Worm (Caenorhabditis elegans) whole organism, L3 larva: ENCODE results near the gene srh-257.

Experiments used
- R02D3.7 ChIP-seq: fragments of 150-350 bp; optimal IDR thresholded peaks from 2 replicates; lab custom pipeline; 2014; ENCODE audit warnings: missing biosample characterization, missing genetic modification characterization
- ZK546.5 ChIP-seq: sonication (generic microtip); optimal IDR thresholded peaks from 2 replicates; lab custom pipeline; 2017; ENCODE audit warnings: missing biosample characterization, missing genetic modification characterization
- aly-2 ChIP-seq: fragments of 150-350 bp; optimal IDR thresholded peaks from 2 replicates; lab custom pipeline; 2014; ENCODE audit warnings: missing biosample characterization, missing genetic modification characterization
- ama-1 ChIP-seq: fragments of 150-350 bp; optimal IDR thresholded peaks from 2 replicates; lab custom pipeline; 2018
- ceh-16 ChIP-seq: sonication (generic microtip); optimal IDR thresholded peaks from 2 replicates; lab custom pipeline; 2017; ENCODE audit warnings: missing biosample characterization, missing genetic modification characterization
- ceh-28 ChIP-seq: fragments of 150-350 bp; optimal IDR thresholded peaks from 2 replicates; lab custom pipeline; 2014; ENCODE audit warnings: missing biosample characterization, missing genetic modification reagents, missing genetic modification characterization
- ceh-82 ChIP-seq: fragments of 150-350 bp; optimal IDR thresholded peaks from 2 replicates; lab custom pipeline; 2014; ENCODE audit warnings: missing biosample characterization, missing genetic modification characterization
- ceh-9 ChIP-seq: sonication (generic microtip); optimal IDR thresholded peaks from 2 replicates; lab custom pipeline; 2018; ENCODE audit warnings: missing biosample characterization, missing genetic modification characterization
- daf-12 ChIP-seq: fragments of 150-350 bp; optimal IDR thresholded peaks from 2 replicates; lab custom pipeline; 2014; ENCODE audit warnings: missing biosample characterization, missing genetic modification reagents, missing genetic modification characterization
- egl-27 ChIP-seq: sonication (generic microtip); optimal IDR thresholded peaks from 4 replicates; lab custom pipeline; 2017; ENCODE audit warnings: missing biosample characterization, missing genetic modification reagents, missing genetic modification characterization
- egl-5 ChIP-seq: fragments of 150-350 bp; optimal IDR thresholded peaks from 2 replicates; lab custom pipeline; 2017; ENCODE audit warnings: missing biosample characterization, missing genetic modification reagents, missing genetic modification characterization, inconsistent platforms
- elt-2 ChIP-seq: sonication (generic microtip); optimal IDR thresholded peaks from 2 replicates; lab custom pipeline; 2016; ENCODE audit warnings: missing genetic modification reagents, mild to moderate bottlenecking, missing genetic modification characterization, missing compliant biosample characterization
- elt-3 ChIP-seq, 3 experiments: fragments of 150-350 bp in 1 of 3; sonication (generic microtip) in 2 of 3; optimal IDR thresholded peaks; 2 replicates in 2 of 3; 4 replicates in 1 of 3; lab custom pipeline; 2014 to 2017; ENCODE audit warnings: missing biosample characterization in 3 of 3, missing genetic modification characterization in 3 of 3
- fkh-2 ChIP-seq: fragments of 150-350 bp; optimal IDR thresholded peaks from 2 replicates; lab custom pipeline; 2014; ENCODE audit warnings: missing biosample characterization, missing genetic modification reagents, missing genetic modification characterization
- hmg-11 ChIP-seq: sonication (generic microtip); optimal IDR thresholded peaks from 2 replicates; lab custom pipeline; 2016; ENCODE audit warnings: missing genetic modification characterization, missing compliant biosample characterization
- lin-39 ChIP-seq: fragments of 150-350 bp; optimal IDR thresholded peaks from 2 replicates; lab custom pipeline; 2018; ENCODE audit warnings: missing biosample characterization, missing genetic modification reagents, missing genetic modification characterization
- mml-1 ChIP-seq: fragments of 150-350 bp; sonication (generic microtip); optimal IDR thresholded peaks from 3 replicates; lab custom pipeline; 2014; ENCODE audit warnings: missing biosample characterization, missing genetic modification characterization
- nfya-1 ChIP-seq: sonication (generic microtip); optimal IDR thresholded peaks from 2 replicates; lab custom pipeline; 2017; ENCODE audit warnings: missing genetic modification characterization, mild to moderate bottlenecking, missing compliant biosample characterization, antibody characterized with exemption, moderate library complexity; ENCODE audit not compliant: insufficient read depth
- nhr-12 ChIP-seq: fragments of 150-350 bp; optimal IDR thresholded peaks from 2 replicates; lab custom pipeline; 2014; ENCODE audit warnings: missing biosample characterization, missing genetic modification characterization
- nhr-23 ChIP-seq: fragments of 150-350 bp; optimal IDR thresholded peaks from 2 replicates; lab custom pipeline; 2014; ENCODE audit warnings: missing biosample characterization, missing genetic modification reagents, missing genetic modification characterization
- nhr-25 ChIP-seq: sonication (generic microtip); optimal IDR thresholded peaks from 2 replicates; lab custom pipeline; 2017; ENCODE audit warnings: missing biosample characterization, missing genetic modification characterization
- nhr-28 ChIP-seq: fragments of 150-350 bp; optimal IDR thresholded peaks from 2 replicates; lab custom pipeline; 2014; ENCODE audit warnings: missing biosample characterization, missing genetic modification characterization
- nhr-43 ChIP-seq: sonication (generic microtip); optimal IDR thresholded peaks from 2 replicates; lab custom pipeline; 2016; ENCODE audit warnings: mild to moderate bottlenecking, missing genetic modification characterization, missing compliant biosample characterization; ENCODE audit not compliant: poor library complexity, severe bottlenecking
- nhr-67 ChIP-seq: fragments of 150-350 bp; optimal IDR thresholded peaks from 2 replicates; lab custom pipeline; 2014; ENCODE audit warnings: missing biosample characterization, missing genetic modification characterization
- nhr-76 ChIP-seq: fragments of 150-350 bp; sonication (generic microtip); optimal IDR thresholded peaks from 5 replicates; lab custom pipeline; 2014; ENCODE audit warnings: missing biosample characterization, missing genetic modification characterization
- pha-4 ChIP-seq: fragments of 150-350 bp; optimal IDR thresholded peaks from 2 replicates; lab custom pipeline; 2014; ENCODE audit warnings: missing biosample characterization, missing genetic modification reagents, missing genetic modification characterization
- skn-1 ChIP-seq: fragments of 150-350 bp; optimal IDR thresholded peaks from 2 replicates; lab custom pipeline; 2014; ENCODE audit warnings: missing biosample characterization, missing genetic modification characterization
- snpc-4 ChIP-seq: fragments of 150-350 bp; optimal IDR thresholded peaks from 2 replicates; lab custom pipeline; 2014; ENCODE audit warnings: missing biosample characterization, missing genetic modification characterization
- unc-39 ChIP-seq: sonication (generic microtip); optimal IDR thresholded peaks from 4 replicates; lab custom pipeline; 2017; ENCODE audit warnings: missing biosample characterization, missing genetic modification characterization
- unc-62 ChIP-seq: fragments of 150-350 bp; sonication (generic microtip); optimal IDR thresholded peaks from 4 replicates; lab custom pipeline; 2014; ENCODE audit warnings: missing biosample characterization, missing genetic modification reagents, missing genetic modification characterization
- zag-1 ChIP-seq: fragments of 150-350 bp; optimal IDR thresholded peaks from 2 replicates; lab custom pipeline; 2014; ENCODE audit warnings: missing biosample characterization, missing genetic modification characterization
- ztf-11 ChIP-seq: fragments of 150-350 bp; optimal IDR thresholded peaks from 2 replicates; lab custom pipeline; 2014; ENCODE audit warnings: missing biosample characterization, missing genetic modification characterization

srh-257 gene

DNA sequence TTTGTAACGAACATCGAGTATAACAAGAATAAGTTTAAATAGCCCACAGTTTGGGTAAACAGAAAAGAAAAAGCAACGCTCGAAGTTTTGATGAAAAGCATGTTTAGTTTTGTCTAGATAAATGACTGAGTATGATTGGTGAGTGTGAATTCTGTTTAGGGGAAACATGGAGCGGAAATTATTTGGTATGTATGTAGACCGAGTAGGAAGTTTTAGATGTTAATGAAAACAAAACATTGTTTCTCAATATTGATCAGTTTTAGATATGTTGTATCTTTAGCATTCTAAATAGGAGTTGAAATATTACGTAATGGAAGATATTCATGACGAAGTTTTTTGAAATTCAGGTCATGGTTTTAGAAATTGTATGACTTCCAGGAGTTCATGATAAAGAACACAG lies 5.6 kb downstream of the srh-257 start, which contains the start of gene srbc-63:
srbc-63 (minus strand) TSS at position 101 of the 400 bp plus-strand sequence.
- no peak for TF ChIP-seq ceh-28 (tag; lab: Kevin White, UChicago)
- TF ChIP-seq ceh-9 (tag; lab: Kevin White, UChicago), result no peak
- no peak for TF ChIP-seq elt-2
- TF ChIP-seq egl-5, result no peak
- no peak for TF ChIP-seq lin-39 (tag; lab: Kevin White, UChicago)
- no peak for TF ChIP-seq nhr-76 (tag; lab: Kevin White, UChicago)
- TF ChIP-seq unc-39, result no peak
- no peak for TF ChIP-seq nhr-43
- TF ChIP-seq snpc-4 (tag; lab: Kevin White, UChicago), result no peak
- no peak for TF ChIP-seq ztf-11 (tag; lab: Kevin White, UChicago)
- no peak for TF ChIP-seq nhr-23 (tag; lab: Kevin White, UChicago)
- no peak for TF ChIP-seq nhr-25 (tag; lab: Kevin White, UChicago)
- TF ChIP-seq ceh-82, result no peak
- TF ChIP-seq daf-12 (tag; lab: Kevin White, UChicago), result no peak
- TF ChIP-seq ZK546.5 (tag; lab: Kevin White, UChicago), result no peak
- no peak for TF ChIP-seq hmg-11 (tag; lab: Kevin White, UChicago)
- no peak for TF ChIP-seq unc-62 (GFP tag; lab: Kevin White, UChicago)

ce11 chrV:15413847-15414246 lies 6.8 kb downstream of the srh-257 start, which contains the start of gene srh-264:
Gene srh-264 (plus strand): TSS chrV:15414147.
- TF ChIP-seq nhr-67 (tag; lab: Kevin White, UChicago) (no peak), unc-62 (GFP tag; lab: Kevin White, UChicago) (no peak), lin-39 (tag; lab: Kevin White, UChicago) (no peak), zag-1 (tag; lab: Kevin White, UChicago) (no peak), nhr-76 (tag; lab: Kevin White, UChicago) (no peak), pha-4 (tag; lab: Kevin White, UChicago) (no peak), ama-1 (lab: Kevin White, UChicago) (no peak), skn-1 (tag; lab: Kevin White, UChicago) (no peak), ceh-16 (tag; lab: Kevin White, UChicago) (no peak), elt-2 (no peak), R02D3.7 (tag; lab: Kevin White, UChicago) (no peak), ceh-82 (no peak), nfya-1 (no peak), nhr-28 (no peak), nhr-25 (tag; lab: Kevin White, UChicago) (no peak), mml-1 (tag; lab: Kevin White, UChicago) (no peak)

- no peak for TF ChIP-seq nhr-12 (tag; lab: Kevin White, UChicago)
- no peak for TF ChIP-seq ceh-16 (tag; lab: Kevin White, UChicago)
- TF ChIP-seq, all 47 proteins: peak for 0
Observed at ce11 chrV:15415951-15416350, 8.9 kb downstream of the srh-257 start, which contains the start of gene srh-265. Gene srh-265 (plus strand): TSS chrV:15416251.

- TF ChIP-seq R02D3.7 (tag; lab: Kevin White, UChicago) (no peak), fkh-2 (tag; lab: Kevin White, UChicago) (no peak), nhr-43 (no peak), nfya-1 (no peak), unc-39 (no peak), aly-2 (tag; lab: Kevin White, UChicago) (no peak), mml-1 (tag; lab: Kevin White, UChicago) (no peak)
Observed at ce11 chrV:15417822-15418221, 10.8 kb downstream of the srh-257 start, which contains the start of gene T06E6.10. Gene T06E6.10 (plus strand): TSS chrV:15418122.

DNA sequence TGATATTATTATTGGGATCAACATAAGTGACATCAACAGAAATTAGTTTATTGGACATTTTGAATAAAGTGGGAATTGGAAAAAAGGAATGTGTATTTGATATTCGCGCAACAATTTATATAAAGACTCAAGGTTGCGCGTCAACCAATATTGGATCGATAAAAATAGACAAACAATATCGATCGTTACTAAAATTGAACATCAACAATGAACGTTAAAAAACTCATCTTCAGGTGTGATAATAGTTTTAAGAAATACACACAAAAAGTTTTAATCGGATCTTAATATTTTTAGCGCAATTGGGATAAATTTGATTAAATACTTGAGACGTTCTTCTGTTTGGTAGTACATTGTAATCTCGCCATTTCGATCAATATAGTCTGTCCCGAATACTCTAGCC lies 16.6 kb downstream of the srh-257 start, which contains the start of gene fbxa-104:
fbxa-104 (minus strand) TSS at position 83 of the 400 bp plus-strand sequence.
- TF ChIP-seq mml-1 (tag; lab: Kevin White, UChicago), result no peak
- no peak for TF ChIP-seq daf-12 (tag; lab: Kevin White, UChicago)
- no peak for TF ChIP-seq snpc-4 (tag; lab: Kevin White, UChicago)
- TF ChIP-seq elt-3 (tag; optimal IDR thresholded peaks at IDR 0.05; lab: Kevin White, UChicago), result no peak
- TF ChIP-seq egl-27, result no peak
